Worm (Caenorhabditis elegans) whole organism, L1 larva: ENCODE measurements around the gene C08A9.3.

Experiments used
- grh-1 ChIP-seq: fragments of 200-800 bp; sonication (Bioruptor generic); IDR thresholded peaks from 2 replicates; pipeline ENCODE4 v1.3.6; 2022; ENCODE audit warnings: missing genetic modification reagents, missing genetic modification characterization, missing compliant biosample characterization
- lin-13 ChIP-seq: fragments of 150-350 bp; optimal IDR thresholded peaks from 2 replicates; lab custom pipeline; 2014; ENCODE audit warnings: missing biosample characterization, missing genetic modification reagents, missing genetic modification characterization
- lin-39 ChIP-seq: fragments of 150-350 bp; optimal IDR thresholded peaks from 2 replicates; lab custom pipeline; 2014; ENCODE audit warnings: missing biosample characterization, missing genetic modification reagents, missing genetic modification characterization
- lir-3 ChIP-seq: sonication (generic microtip); optimal IDR thresholded peaks from 2 replicates; lab custom pipeline; 2016; ENCODE audit warnings: mild to moderate bottlenecking, missing genetic modification characterization, moderate library complexity, missing compliant biosample characterization; ENCODE audit not compliant: poor library complexity
- mef-2 ChIP-seq: fragments of 150-350 bp; optimal IDR thresholded peaks from 2 replicates; lab custom pipeline; 2014; ENCODE audit warnings: missing biosample characterization, missing genetic modification characterization
- mep-1 ChIP-seq: fragments of 150-350 bp; optimal IDR thresholded peaks from 2 replicates; lab custom pipeline; 2014; ENCODE audit warnings: missing biosample characterization, missing genetic modification characterization
- nhr-77 ChIP-seq: fragments of 150-350 bp; optimal IDR thresholded peaks from 2 replicates; lab custom pipeline; 2014; ENCODE audit warnings: missing biosample characterization, missing genetic modification characterization
- pax-3 ChIP-seq: fragments of 200-800 bp; sonication (Bioruptor generic); optimal IDR thresholded peaks from 2 replicates; lab custom pipeline; 2018; ENCODE audit warnings: mild to moderate bottlenecking, missing genetic modification characterization, moderate library complexity, missing compliant biosample characterization
- pqm-1 ChIP-seq: sonication (generic microtip); optimal IDR thresholded peaks from 3 replicates; lab custom pipeline; 2017; ENCODE audit warnings: missing biosample characterization, missing genetic modification characterization
- skn-1 ChIP-seq: fragments of 150-350 bp; optimal IDR thresholded peaks from 2 replicates; lab custom pipeline; 2014; ENCODE audit warnings: missing biosample characterization, missing genetic modification characterization
- sptf-1 ChIP-seq: fragments of 150-350 bp; optimal IDR thresholded peaks from 2 replicates; lab custom pipeline; 2014; ENCODE audit warnings: missing biosample characterization, missing genetic modification characterization
- unc-62 ChIP-seq: fragments of 150-350 bp; optimal IDR thresholded peaks from 2 replicates; lab custom pipeline; 2014; ENCODE audit warnings: missing biosample characterization, missing genetic modification reagents, missing genetic modification characterization
- vab-15 ChIP-seq: sonication (generic microtip); optimal IDR thresholded peaks from 2 replicates; lab custom pipeline; 2017; ENCODE audit warnings: missing genotype, mild to moderate bottlenecking, missing genetic modification characterization, missing compliant biosample characterization

- no peak for TF ChIP-seq lin-13 (GFP tag; lab: Kevin White, UChicago)
- no peak for TF ChIP-seq sptf-1
- TF ChIP-seq vab-15, result no peak
- TF ChIP-seq grh-1 (GFP tag; lab: Robert Waterston, UW), result no peak
- no peak for TF ChIP-seq pax-3 (tag; lab: Kevin White, UChicago)
- TF ChIP-seq skn-1 (tag; lab: Kevin White, UChicago), result no peak
- TF ChIP-seq mep-1 (tag; lab: Kevin White, UChicago), result peak; percentile 8
- no peak for TF ChIP-seq nhr-77 (tag; lab: Kevin White, UChicago)
- no peak for TF ChIP-seq lir-3
- no peak for TF ChIP-seq mef-2 (tag; lab: Kevin White, UChicago)
- no peak for TF ChIP-seq pqm-1 (tag; lab: Kevin White, UChicago)
- no peak for TF ChIP-seq lin-39 (tag; lab: Kevin White, UChicago)
- no peak for TF ChIP-seq unc-62 (GFP tag; lab: Kevin White, UChicago)
Observed at ce11 chrX:17042946-17043345, 50.2 kb downstream of the C08A9.3 start, which contains the start of gene F35B3.7.
